Worm (Caenorhabditis elegans): ENCODE measurements around the gene F53E10.6.

DNA sequence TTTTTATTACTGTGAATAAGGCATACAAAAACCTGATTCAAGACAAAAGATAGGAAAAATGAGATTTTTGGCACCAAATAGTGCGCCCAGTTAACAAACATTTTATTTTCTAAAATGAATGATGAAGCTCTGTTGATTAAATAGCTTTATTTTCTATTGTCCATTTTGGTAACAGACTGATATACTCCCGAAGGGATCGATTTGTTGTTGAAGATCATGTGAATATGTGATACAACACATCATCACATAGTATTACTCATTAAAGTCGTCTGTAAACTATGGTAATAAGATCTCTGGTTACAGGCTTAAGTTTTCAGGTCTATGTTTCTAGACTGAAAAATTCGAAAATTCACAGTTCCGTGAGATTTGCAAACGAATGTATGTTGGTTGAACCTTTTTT is 29.8 kb downstream of the F53E10.6 start, which contains the start of gene srj-20:
- TF ChIP-seq nhr-76 (tag; optimal IDR thresholded peaks at IDR 0.05) (no peak), nhr-237 (tag; optimal IDR thresholded peaks at IDR 0.05) (no peak), pha-4 (GFP tag; IDR thresholded peaks at IDR 0.05) (no peak), pha-4 (tag; optimal IDR thresholded peaks at IDR 0.05) (no peak), Y105C5A.15 (GFP tag; IDR thresholded peaks at IDR 0.05) (no peak), nhr-48 (tag; optimal IDR thresholded peaks at IDR 0.05) (no peak), ceh-20 (GFP tag; IDR thresholded peaks at IDR 0.05) (no peak), ztf-11 (tag; optimal IDR thresholded peaks at IDR 0.05) (no peak), nhr-25 (tag; optimal IDR thresholded peaks at IDR 0.05; ENCODE audit: borderline replicate concordance, insufficient read depth) (no peak), ceh-82 (tag; optimal IDR thresholded peaks at IDR 0.05) (no peak)
